Fruit fly (Drosophila melanogaster) whole organism, adult: Measurements from ENCODE around the gene CG42654.

Experiments used
- Crg-1 ChIP-seq: fragments of 200-800 bp; sonication (Bioruptor generic); optimal IDR thresholded peaks from 2 replicates; lab custom pipeline; 2016; ENCODE audit warnings: missing biosample characterization, missing genetic modification characterization
- ovo ChIP-seq: fragments of 200-800 bp; sonication (Bioruptor generic); optimal IDR thresholded peaks from 2 replicates; lab custom pipeline; 2016; ENCODE audit warnings: missing biosample characterization, missing genetic modification characterization

dm6 chr3L:19991714-19992231 lies 37.4 kb upstream of the CG42654 start, which contains the start of the genes CG7646 and Nca:
- no peak for TF ChIP-seq Crg-1
- TF ChIP-seq ovo (GFP tag; lab: Kevin White, UChicago): no peak
